Worm (Caenorhabditis elegans) whole organism, L1 larva: ENCODE measurements around the gene Y38E10A.28.

ENCODE experiments used
- aly-2 ChIP-seq: fragments of 150-350 bp; optimal IDR thresholded peaks from 2 replicates; lab custom pipeline; 2014; ENCODE audit warnings: missing biosample characterization, missing genetic modification characterization
- ceh-82 ChIP-seq, 3 experiments: fragments of 150-350 bp in 1 of 3; sonication (generic microtip) in 2 of 3; optimal IDR thresholded peaks; 2 replicates each; lab custom pipeline; 2014 to 2017; ENCODE audit warnings: missing biosample characterization in 3 of 3, missing genetic modification characterization in 3 of 3
- grh-1 ChIP-seq: fragments of 200-800 bp; sonication (Bioruptor generic); IDR thresholded peaks from 2 replicates; pipeline ENCODE4 v1.3.6; 2022; ENCODE audit warnings: missing genetic modification reagents, missing genetic modification characterization, missing compliant biosample characterization
- lin-13 ChIP-seq: fragments of 150-350 bp; optimal IDR thresholded peaks from 2 replicates; lab custom pipeline; 2014; ENCODE audit warnings: missing biosample characterization, missing genetic modification reagents, missing genetic modification characterization
- lin-15B ChIP-seq: fragments of 150-350 bp; sonication (generic microtip); optimal IDR thresholded peaks from 3 replicates; lab custom pipeline; 2014; ENCODE audit warnings: missing biosample characterization, missing genetic modification characterization
- nhr-11 ChIP-seq: fragments of 150-350 bp; optimal IDR thresholded peaks from 2 replicates; lab custom pipeline; 2014; ENCODE audit warnings: missing biosample characterization, missing genetic modification characterization
- unc-130 ChIP-seq: fragments of 150-350 bp; optimal IDR thresholded peaks from 2 replicates; lab custom pipeline; 2017; ENCODE audit warnings: missing biosample characterization, missing genetic modification characterization, inconsistent platforms
- unc-62 ChIP-seq: fragments of 150-350 bp; optimal IDR thresholded peaks from 2 replicates; lab custom pipeline; 2014; ENCODE audit warnings: missing biosample characterization, missing genetic modification reagents, missing genetic modification characterization
- unc-86 ChIP-seq: sonication (generic microtip); optimal IDR thresholded peaks from 2 replicates; lab custom pipeline; 2016; ENCODE audit warnings: missing genetic modification characterization, missing compliant biosample characterization
- ztf-11 ChIP-seq, 2 experiments: sonication (generic microtip); optimal IDR thresholded peaks; 2 replicates each; lab custom pipeline; 2016 to 2017; ENCODE audit warnings: missing genetic modification characterization in 2 of 2, missing biosample characterization in 1 of 2, missing compliant biosample characterization in 1 of 2

ce11 chrII:12666042-12666441 is 36.6 kb downstream of the Y38E10A.28 start:
- TF ChIP-seq aly-2 (tag; lab: Kevin White, UChicago) (no peak), ztf-11 (tag; optimal IDR thresholded peaks at IDR 0.05; lab: Kevin White, UChicago) (no peak), lin-15B (tag; lab: Kevin White, UChicago) (no peak), nhr-11 (tag; lab: Kevin White, UChicago) (no peak), unc-130 (tag; lab: Kevin White, UChicago) (no peak), unc-62 (GFP tag; lab: Kevin White, UChicago) (no peak), lin-13 (GFP tag; lab: Kevin White, UChicago) (no peak), ceh-82 (tag; optimal IDR thresholded peaks at IDR 0.05; lab: Kevin White, UChicago) (no peak), unc-86 (tag; lab: Kevin White, UChicago) (no peak), grh-1 (GFP tag; lab: Robert Waterston, UW) (no peak)
